Fruit fly (Drosophila melanogaster) whole organism, embryonic: ENCODE results near the gene ppk24.

Experiments
- ATbp ChIP-seq: fragments of 200-800 bp; sonication (Bioruptor generic); optimal IDR thresholded peaks from 2 replicates; lab custom pipeline; 2017; ENCODE audit warnings: missing biosample characterization, mild to moderate bottlenecking, missing genetic modification characterization, missing genetic modification reagents
- B-H1 ChIP-seq: fragments of 200-800 bp; sonication (Bioruptor generic); IDR thresholded peaks from 3 replicates; pipeline ENCODE4 v1.3.6; 2022; ENCODE audit warnings: missing biosample characterization, missing genetic modification characterization
- B-H2 ChIP-seq: fragments of 200-800 bp; sonication (Bioruptor generic); optimal IDR thresholded peaks from 2 replicates; lab custom pipeline; 2018; ENCODE audit warnings: missing biosample characterization, mild to moderate bottlenecking, missing genetic modification characterization
- BEAF-32 ChIP-seq: fragments of 200-800 bp; sonication (Bioruptor generic); optimal IDR thresholded peaks from 3 replicates; lab custom pipeline; 2017; ENCODE audit warnings: missing biosample characterization, missing genetic modification characterization, mild to moderate bottlenecking, moderate library complexity, missing genetic modification reagents
- CG10959 ChIP-seq: fragments of 200-800 bp; sonication (Bioruptor generic); IDR thresholded peaks from 2 replicates; pipeline ENCODE4 v1.3.6; 2022; ENCODE audit warnings: missing biosample characterization, missing genetic modification characterization
- CG12236 ChIP-seq: fragments of 200-800 bp; sonication (Bioruptor generic); optimal IDR thresholded peaks from 2 replicates; lab custom pipeline; 2016; ENCODE audit warnings: missing biosample characterization, missing genetic modification characterization
- CG1233 ChIP-seq: fragments of 200-800 bp; sonication (Bioruptor generic); optimal IDR thresholded peaks from 4 replicates; lab custom pipeline; 2018; ENCODE audit warnings: missing biosample characterization, mild to moderate bottlenecking, missing genetic modification characterization
- CG14710 ChIP-seq: fragments of 200-800 bp; sonication (Bioruptor generic); optimal IDR thresholded peaks from 3 replicates; lab custom pipeline; 2019; ENCODE audit warnings: missing biosample characterization, mild to moderate bottlenecking, missing genetic modification characterization, moderate library complexity
- CG17568 ChIP-seq: fragments of 200-800 bp; sonication (Bioruptor generic); optimal IDR thresholded peaks from 2 replicates; lab custom pipeline; 2018; ENCODE audit warnings: missing biosample characterization, mild to moderate bottlenecking, missing genetic modification characterization, moderate library complexity
- CG2202 ChIP-seq: fragments of 200-800 bp; sonication (Bioruptor generic); optimal IDR thresholded peaks from 2 replicates; lab custom pipeline; 2018; ENCODE audit warnings: missing biosample characterization, mild to moderate bottlenecking, missing genetic modification characterization
- CG33213 ChIP-seq: fragments of 200-800 bp; sonication (Bioruptor generic); optimal IDR thresholded peaks from 3 replicates; lab custom pipeline; 2016; ENCODE audit warnings: missing biosample characterization, missing genetic modification characterization
- CG3407 ChIP-seq: fragments of 200-800 bp; sonication (Bioruptor generic); optimal IDR thresholded peaks from 2 replicates; lab custom pipeline; 2018; ENCODE audit warnings: missing biosample characterization, mild to moderate bottlenecking, missing genetic modification characterization
- CG4854 ChIP-seq: fragments of 200-800 bp; sonication (Bioruptor generic); optimal IDR thresholded peaks from 2 replicates; lab custom pipeline; 2016; ENCODE audit warnings: missing biosample characterization, missing genetic modification characterization, inconsistent platforms
- CG6175 ChIP-seq: fragments of 200-800 bp; sonication (Bioruptor generic); IDR thresholded peaks from 3 replicates; pipeline ENCODE4 v1.3.6; 2022; ENCODE audit warnings: missing biosample characterization, missing genetic modification characterization
- CG6254 ChIP-seq: fragments of 200-800 bp; sonication (Bioruptor generic); optimal IDR thresholded peaks from 3 replicates; lab custom pipeline; 2017; ENCODE audit warnings: mild to moderate bottlenecking, missing biosample characterization, missing genetic modification reagents, missing genetic modification characterization
- CG9727 ChIP-seq: fragments of 200-800 bp; sonication (Bioruptor generic); optimal IDR thresholded peaks from 3 replicates; lab custom pipeline; 2017; ENCODE audit warnings: missing biosample characterization, mild to moderate bottlenecking, missing genetic modification characterization
- CG9876 ChIP-seq: fragments of 200-800 bp; sonication (Bioruptor generic); optimal IDR thresholded peaks from 2 replicates; lab custom pipeline; 2016; ENCODE audit warnings: missing biosample characterization, missing genetic modification characterization
- CTCF ChIP-seq: fragments of 200-800 bp; sonication (Bioruptor generic); optimal IDR thresholded peaks from 2 replicates; lab custom pipeline; 2017; ENCODE audit warnings: missing biosample characterization, mild to moderate bottlenecking, missing genetic modification characterization, moderate library complexity
- Eip74EF ChIP-seq, 2 experiments: fragments of 200-800 bp in 1 of 2; fragments of >200 bp in 1 of 2; sonication (Bioruptor generic) in 1 of 2; optimal IDR thresholded peaks; 2 replicates each; lab custom pipeline; 2017 to 2019; ENCODE audit warnings: missing biosample characterization in 2 of 2, missing genetic modification characterization in 2 of 2, mild to moderate bottlenecking in 1 of 2, moderate library complexity in 1 of 2
- Ets65A ChIP-seq: fragments of 200-800 bp; sonication (Bioruptor generic); peaks from one replicate; lab custom pipeline; 2016; ENCODE audit warnings: missing biosample characterization, missing genetic modification characterization
- HHEX ChIP-seq: fragments of 200-800 bp; sonication (Bioruptor generic); optimal IDR thresholded peaks from 3 replicates; lab custom pipeline; 2017; ENCODE audit warnings: missing biosample characterization, mild to moderate bottlenecking, missing genetic modification characterization, missing genetic modification reagents
- Hr3 ChIP-seq: fragments of 200-800 bp; sonication (Bioruptor generic); optimal IDR thresholded peaks from 3 replicates; lab custom pipeline; 2016; ENCODE audit warnings: missing biosample characterization, missing genetic modification characterization
- Hr78 ChIP-seq, 2 experiments: fragments of 200-800 bp in 1 of 2; fragments of >200 bp in 1 of 2; sonication (Bioruptor generic) in 1 of 2; optimal IDR thresholded peaks; 2 replicates each; lab custom pipeline; 2017 to 2019; ENCODE audit warnings: missing biosample characterization in 2 of 2, missing genetic modification characterization in 2 of 2, mild to moderate bottlenecking in 1 of 2, moderate library complexity in 1 of 2
- Med ChIP-seq: fragments of 200-800 bp; sonication (Bioruptor generic); peaks from one replicate; lab custom pipeline; 2016; ENCODE audit warnings: missing biosample characterization, missing genetic modification characterization, mild to moderate bottlenecking, inconsistent platforms, moderate library complexity
- Mrtf ChIP-seq: fragments of 200-800 bp; sonication (Bioruptor generic); IDR thresholded peaks from 3 replicates; pipeline ENCODE4 v1.3.6; 2022; ENCODE audit warnings: missing biosample characterization, missing genetic modification characterization
- Tbp ChIP-seq: fragments of >200 bp; optimal IDR thresholded peaks from 2 replicates; lab custom pipeline; 2018; ENCODE audit warnings: missing biosample characterization, missing genetic modification characterization
- caup ChIP-seq: fragments of 200-800 bp; sonication (Bioruptor generic); optimal IDR thresholded peaks from 3 replicates; lab custom pipeline; 2017; ENCODE audit warnings: missing biosample characterization, mild to moderate bottlenecking, missing genetic modification characterization, moderate library complexity; ENCODE audit not compliant: severe bottlenecking
- exex ChIP-seq: fragments of 200-800 bp; sonication (Bioruptor generic); optimal IDR thresholded peaks from 4 replicates; lab custom pipeline; 2018; ENCODE audit warnings: missing biosample characterization, mild to moderate bottlenecking, missing genetic modification characterization, moderate library complexity
- inv ChIP-seq: fragments of 200-800 bp; sonication (Bioruptor generic); IDR thresholded peaks from 2 replicates; pipeline ENCODE4 v1.3.6; 2022; ENCODE audit warnings: missing biosample characterization, missing genetic modification characterization; ENCODE audit not compliant: partially characterized antibody
- lilli ChIP-seq: fragments of 200-800 bp; sonication (Bioruptor generic); optimal IDR thresholded peaks from 3 replicates; lab custom pipeline; 2016; ENCODE audit warnings: missing biosample characterization, missing genetic modification characterization
- mld ChIP-seq: fragments of 200-800 bp; sonication (Bioruptor generic); IDR thresholded peaks from 3 replicates; pipeline ENCODE4 v1.3.6; 2022; ENCODE audit warnings: missing biosample characterization, missing genetic modification characterization; ENCODE audit not compliant: partially characterized antibody
- p53 ChIP-seq: fragments of 200-800 bp; sonication (Bioruptor generic); optimal IDR thresholded peaks from 2 replicates; lab custom pipeline; 2016; ENCODE audit warnings: missing biosample characterization, missing genetic modification characterization
- pan ChIP-seq, 4 experiments: fragments of >200 bp in 3 of 4; fragments of 200-800 bp in 1 of 4; sonication (Bioruptor generic) in 1 of 4; optimal IDR thresholded peaks in 3 of 4; IDR thresholded peaks in 1 of 4; 2 replicates each; pipeline versions ENCODE4 v1.3.6 to Lab custom; 2017 to 2022; ENCODE audit warnings: missing biosample characterization in 2 of 4, missing genetic modification characterization in 2 of 4, mixed read lengths in 1 of 4
- pho ChIP-seq: fragments of 200-800 bp; sonication (Bioruptor generic); optimal IDR thresholded peaks from 2 replicates; lab custom pipeline; 2016; ENCODE audit warnings: missing biosample characterization, missing genetic modification characterization
- prd ChIP-seq, 3 experiments: fragments of >200 bp in 2 of 3; fragments of 200-800 bp in 1 of 3; sonication (Bioruptor generic) in 1 of 3; optimal IDR thresholded peaks in 2 of 3; IDR thresholded peaks in 1 of 3; 2 replicates in 2 of 3; 3 replicates in 1 of 3; pipeline versions ENCODE4 v1.3.6 to Lab custom; 2017 to 2022; ENCODE audit warnings: missing biosample characterization in 1 of 3, missing genetic modification characterization in 1 of 3
- pum ChIP-seq: fragments of 200-800 bp; sonication (Bioruptor generic); optimal IDR thresholded peaks from 2 replicates; lab custom pipeline; 2016; ENCODE audit warnings: missing biosample characterization, missing genetic modification characterization
- sd ChIP-seq: fragments of 200-800 bp; sonication (Bioruptor generic); optimal IDR thresholded peaks from 3 replicates; lab custom pipeline; 2018; ENCODE audit warnings: missing biosample characterization, mild to moderate bottlenecking, missing genetic modification characterization, moderate library complexity
- sens ChIP-seq: fragments of 200-800 bp; sonication (Bioruptor generic); peaks from one replicate; lab custom pipeline; 2016; ENCODE audit warnings: missing biosample characterization, missing genetic modification characterization
- tup ChIP-seq: fragments of 200-800 bp; sonication (Bioruptor generic); optimal IDR thresholded peaks from 2 replicates; lab custom pipeline; 2016; ENCODE audit warnings: missing biosample characterization, mild to moderate bottlenecking, missing genetic modification characterization, moderate library complexity
- unpg ChIP-seq: fragments of 200-800 bp; sonication (Bioruptor generic); optimal IDR thresholded peaks from 3 replicates; lab custom pipeline; 2018; ENCODE audit warnings: missing biosample characterization, mild to moderate bottlenecking, missing genetic modification characterization, moderate library complexity

The ppk24 gene

dm6 chr3R:31254808-31255207, 10.7 kb upstream of the ppk24 start, which contains the start of the genes CG1750 and spn-F (continued):
- TF ChIP-seq CG6175 (GFP tag; lab: Robert Waterston, UW) (no peak), Hr78 (GFP tag; optimal IDR thresholded peaks at IDR 0.05; lab: Kevin White, UChicago) (peak in 1 of 2 experiments; percentile 0), Hr3 (GFP tag; lab: Kevin White, UChicago) (no peak), CG33213 (GFP tag; lab: Kevin White, UChicago) (no peak), CG14710 (tag; lab: Kevin White, UChicago) (peak; percentile 50), inv (GFP tag; lab: Robert Waterston, UW) (peak; percentile 56), B-H2 (GFP tag; lab: Kevin White, UChicago) (no peak), CG12236 (GFP tag; lab: Kevin White, UChicago) (no peak), B-H1 (GFP tag; lab: Robert Waterston, UW) (no peak), pum (GFP tag; lab: Kevin White, UChicago) (no peak), CG6254 (GFP tag; lab: Kevin White, UChicago) (no peak), caup (GFP tag; lab: Kevin White, UChicago) (no peak), pho (GFP tag; lab: Kevin White, UChicago) (no peak), CG2202 (tag; lab: Kevin White, UChicago) (no peak), CG3407 (no peak)

- TF ChIP-seq prd (optimal IDR thresholded peaks at IDR 0.05; lab: Kevin White, UChicago) (no peak), prd (GFP tag; IDR thresholded peaks at IDR 0.05; lab: Robert Waterston, UW) (no peak), Mrtf (no peak), Med (GFP tag; lab: Kevin White, UChicago) (peak; percentile 59), CG4854 (GFP tag; lab: Kevin White, UChicago) (no peak), Ets65A (GFP tag; lab: Kevin White, UChicago) (peak; percentile 71), sens (peak; percentile 22), ATbp (GFP tag; lab: Kevin White, UChicago) (no peak), exex (peak; percentile 21), tup (GFP tag; lab: Kevin White, UChicago) (no peak)
These were observed 8.2 kb upstream of the ppk24 start, which contains the start of gene CAH6 for dm6 chr3R:31257299-31257698. TSS of gene CAH6 (plus strand) at chr3R:31257599.

- TF ChIP-seq CG9727, result no peak
- no peak for TF ChIP-seq CG17568 (GFP tag; lab: Kevin White, UChicago)
- TF ChIP-seq HHEX (GFP tag; lab: Kevin White, UChicago), result no peak
- TF ChIP-seq B-H2 (GFP tag; lab: Kevin White, UChicago), result no peak
- TF ChIP-seq CTCF (GFP tag; lab: Kevin White, UChicago), result no peak
- TF ChIP-seq Hr3 (GFP tag; lab: Kevin White, UChicago), result no peak
- no peak for TF ChIP-seq pan (optimal IDR thresholded peaks at IDR 0.05; lab: Kevin White, UChicago)
- no peak for TF ChIP-seq pan (GFP tag; optimal IDR thresholded peaks at IDR 0.05 in 1 of 2, IDR thresholded peaks at IDR 0.05 in 1 of 2)
- no peak for TF ChIP-seq p53 (GFP tag; lab: Kevin White, UChicago)
- no peak for TF ChIP-seq lilli
- no peak for TF ChIP-seq CG6254 (GFP tag; lab: Kevin White, UChicago)
- no peak for TF ChIP-seq CG1233 (GFP tag; lab: Kevin White, UChicago)
- TF ChIP-seq Tbp, result no peak
- no peak for TF ChIP-seq BEAF-32 (GFP tag; lab: Kevin White, UChicago)
- TF ChIP-seq CG9876, result no peak
- TF ChIP-seq Eip74EF (GFP tag; optimal IDR thresholded peaks at IDR 0.05; lab: Kevin White, UChicago), result no peak
- TF ChIP-seq unpg (GFP tag; lab: Kevin White, UChicago), result no peak
- no peak for TF ChIP-seq sd (tag; lab: Kevin White, UChicago)
- TF ChIP-seq CG10959 (GFP tag; lab: Robert Waterston, UW), result no peak
- no peak for TF ChIP-seq mld (GFP tag; lab: Robert Waterston, UW)
- TF ChIP-seq, all 482 proteins: peak for 0
These were observed 5.6 kb upstream of the ppk24 start, which contains the start of gene CAH16 for dm6 chr3R:31259947-31260346. TSS of gene CAH16 (plus strand) at chr3R:31260247.
